Fruit fly (Drosophila melanogaster) whole organism, embryonic: ENCODE results near the gene cnir.

Source experiments
- Awh ChIP-seq: fragments of 200-800 bp; sonication (Bioruptor generic); IDR thresholded peaks from 2 replicates; pipeline ENCODE4, ENCODE4 v1.3.6; 2022; ENCODE audit warnings: missing biosample characterization, missing genetic modification characterization
- CG10654 ChIP-seq: fragments of 200-800 bp; sonication (Bioruptor generic); optimal IDR thresholded peaks from 2 replicates; lab custom pipeline; 2016; ENCODE audit warnings: missing biosample characterization, missing genetic modification characterization
- CG12236 ChIP-seq: fragments of 200-800 bp; sonication (Bioruptor generic); optimal IDR thresholded peaks from 2 replicates; lab custom pipeline; 2016; ENCODE audit warnings: missing biosample characterization, missing genetic modification characterization
- CG15696 ChIP-seq: fragments of 200-800 bp; sonication (Bioruptor generic); optimal IDR thresholded peaks from 2 replicates; lab custom pipeline; 2019; ENCODE audit warnings: missing biosample characterization, mild to moderate bottlenecking, missing genetic modification characterization, moderate library complexity
- CG16779 ChIP-seq: fragments of 200-800 bp; sonication (Bioruptor generic); IDR thresholded peaks from 2 replicates; pipeline ENCODE4 v1.3.6; 2022; ENCODE audit warnings: missing biosample characterization, missing genetic modification characterization
- CG16815 ChIP-seq: fragments of 200-800 bp; sonication (Bioruptor generic); optimal IDR thresholded peaks from 3 replicates; lab custom pipeline; 2017; ENCODE audit warnings: missing biosample characterization, mild to moderate bottlenecking, missing genetic modification characterization
- CG17328 ChIP-seq: fragments of 200-800 bp; sonication (Bioruptor generic); IDR thresholded peaks from 2 replicates; pipeline ENCODE4 v1.3.6; 2022; ENCODE audit warnings: missing biosample characterization, missing genetic modification characterization
- CG18011 ChIP-seq: fragments of 200-800 bp; sonication (Bioruptor generic); optimal IDR thresholded peaks from 2 replicates; lab custom pipeline; 2017; ENCODE audit warnings: missing biosample characterization, missing genetic modification characterization, mild to moderate bottlenecking, moderate library complexity, missing genotype
- CG4854 ChIP-seq: fragments of 200-800 bp; sonication (Bioruptor generic); optimal IDR thresholded peaks from 2 replicates; lab custom pipeline; 2016; ENCODE audit warnings: missing biosample characterization, missing genetic modification characterization, inconsistent platforms
- CG6689 ChIP-seq: fragments of 200-800 bp; sonication (Bioruptor generic); IDR thresholded peaks from 2 replicates; pipeline ENCODE4 v1.3.6; 2022; ENCODE audit warnings: missing biosample characterization, missing genetic modification characterization
- CG7357 ChIP-seq: fragments of 200-800 bp; sonication (Bioruptor generic); IDR thresholded peaks from 3 replicates; pipeline ENCODE4 v1.3.6; 2022; ENCODE audit warnings: missing biosample characterization, missing genetic modification characterization
- CG7745 ChIP-seq: fragments of 200-800 bp; sonication (Bioruptor generic); optimal IDR thresholded peaks from 2 replicates; lab custom pipeline; 2018; ENCODE audit warnings: missing biosample characterization, mild to moderate bottlenecking, missing genetic modification characterization, moderate library complexity
- CG7786 ChIP-seq: fragments of 200-800 bp; sonication (Bioruptor generic); optimal IDR thresholded peaks from 2 replicates; lab custom pipeline; 2016; ENCODE audit warnings: missing biosample characterization, missing genetic modification characterization
- CG8290 ChIP-seq, 3 experiments: fragments of 200-800 bp; sonication (Bioruptor generic); optimal IDR thresholded peaks; 2 replicates each; lab custom pipeline; 2016 to 2019; ENCODE audit warnings: missing biosample characterization in 3 of 3, missing genetic modification characterization in 3 of 3, mild to moderate bottlenecking in 2 of 3, moderate library complexity in 1 of 3
- CG8388 ChIP-seq: fragments of 200-800 bp; sonication (Bioruptor generic); optimal IDR thresholded peaks from 2 replicates; lab custom pipeline; 2019; ENCODE audit warnings: missing biosample characterization, mild to moderate bottlenecking, missing genetic modification characterization, moderate library complexity
- CG9215 ChIP-seq: fragments of 200-800 bp; sonication (Bioruptor generic); IDR thresholded peaks from 2 replicates; pipeline ENCODE4 v1.3.6; 2022; ENCODE audit warnings: missing biosample characterization, missing genetic modification characterization
- Dek ChIP-seq: fragments of 200-800 bp; sonication (Bioruptor generic); optimal IDR thresholded peaks from 3 replicates; lab custom pipeline; 2019; ENCODE audit warnings: missing biosample characterization, mild to moderate bottlenecking, missing genetic modification characterization, moderate library complexity
- Dfd ChIP-seq, 2 experiments: fragments of >200 bp; optimal IDR thresholded peaks; 2 replicates each; lab custom pipeline; 2017; ENCODE audit warnings: missing biosample characterization in 2 of 2, missing genetic modification characterization in 2 of 2
- HHEX ChIP-seq: fragments of 200-800 bp; sonication (Bioruptor generic); optimal IDR thresholded peaks from 3 replicates; lab custom pipeline; 2017; ENCODE audit warnings: missing biosample characterization, mild to moderate bottlenecking, missing genetic modification characterization, missing genetic modification reagents
- HmgZ ChIP-seq: fragments of 200-800 bp; sonication (Bioruptor generic); optimal IDR thresholded peaks from 2 replicates; lab custom pipeline; 2018; ENCODE audit warnings: missing biosample characterization, mild to moderate bottlenecking, missing genetic modification characterization
- MESR4 ChIP-seq: fragments of 200-800 bp; sonication (Bioruptor generic); optimal IDR thresholded peaks from 2 replicates; lab custom pipeline; 2018; ENCODE audit warnings: missing biosample characterization, mild to moderate bottlenecking, missing genetic modification characterization, moderate library complexity
- NK7.1 ChIP-seq: fragments of 200-800 bp; sonication (Bioruptor generic); optimal IDR thresholded peaks from 3 replicates; lab custom pipeline; 2016; ENCODE audit warnings: missing biosample characterization, missing genetic modification characterization
- Pdp1 ChIP-seq, 2 experiments: fragments of 200-800 bp; sonication (Bioruptor generic); optimal IDR thresholded peaks; 3 replicates each; lab custom pipeline; 2016; ENCODE audit warnings: missing biosample characterization in 2 of 2, missing genetic modification characterization in 2 of 2, mild to moderate bottlenecking in 1 of 2, moderate library complexity in 1 of 2
- Ravus ChIP-seq: fragments of 200-800 bp; sonication (Bioruptor generic); IDR thresholded peaks from 2 replicates; pipeline ENCODE4 v1.3.6; 2022; ENCODE audit warnings: missing biosample characterization, missing genetic modification characterization
- Stat92E ChIP-seq, 3 experiments: fragments of >200 bp in 2 of 3; fragments of 200-800 bp in 1 of 3; sonication (Bioruptor generic) in 1 of 3; optimal IDR thresholded peaks; 2 replicates each; lab custom pipeline; 2017 to 2019; ENCODE audit warnings: missing biosample characterization in 3 of 3, missing genetic modification characterization in 3 of 3, mild to moderate bottlenecking in 1 of 3, moderate library complexity in 1 of 3
- abd-A ChIP-seq: fragments of 200-800 bp; sonication (Bioruptor generic); optimal IDR thresholded peaks from 3 replicates; lab custom pipeline; 2019; ENCODE audit warnings: missing biosample characterization, mild to moderate bottlenecking, missing genetic modification characterization, moderate library complexity
- br ChIP-seq: fragments of >200 bp; optimal IDR thresholded peaks from 2 replicates; lab custom pipeline; 2017
- cad ChIP-seq: fragments of >200 bp; optimal IDR thresholded peaks from 2 replicates; lab custom pipeline; 2017; ENCODE audit warnings: missing biosample characterization, missing genetic modification characterization
- chm ChIP-seq: fragments of 200-800 bp; sonication (Bioruptor generic); IDR thresholded peaks from 2 replicates; pipeline ENCODE4 v1.3.6; 2022; ENCODE audit warnings: missing biosample characterization, missing genetic modification characterization
- cwo ChIP-seq: fragments of 200-800 bp; sonication (Bioruptor generic); optimal IDR thresholded peaks from 3 replicates; lab custom pipeline; 2017; ENCODE audit warnings: missing biosample characterization, missing genetic modification characterization, mild to moderate bottlenecking, moderate library complexity, missing genetic modification reagents
- en ChIP-seq: fragments of 200-800 bp; sonication (Bioruptor generic); optimal IDR thresholded peaks from 2 replicates; lab custom pipeline; 2016; ENCODE audit warnings: missing biosample characterization, missing genetic modification characterization
- gce ChIP-seq: fragments of 200-800 bp; sonication (Bioruptor generic); IDR thresholded peaks from 3 replicates; pipeline ENCODE4 v1.3.6; 2022; ENCODE audit warnings: missing biosample characterization, missing genetic modification characterization
- ham ChIP-seq: fragments of 200-800 bp; sonication (Bioruptor generic); IDR thresholded peaks from 2 replicates; pipeline ENCODE4 v1.3.6; 2022; ENCODE audit warnings: missing biosample characterization, missing genetic modification characterization
- hkb ChIP-seq, 2 experiments: fragments of 200-800 bp in 1 of 2; fragments of >200 bp in 1 of 2; sonication (Bioruptor generic) in 1 of 2; IDR thresholded peaks in 1 of 2; optimal IDR thresholded peaks in 1 of 2; 2 replicates each; pipeline versions ENCODE4 v1.3.6 to Lab custom; 2017 to 2022; ENCODE audit warnings: missing biosample characterization in 1 of 2, missing genetic modification characterization in 1 of 2
- kah ChIP-seq: fragments of 200-800 bp; sonication (Bioruptor generic); optimal IDR thresholded peaks from 2 replicates; lab custom pipeline; 2018; ENCODE audit warnings: missing biosample characterization, mild to moderate bottlenecking, missing genetic modification characterization
- knrl ChIP-seq: fragments of 200-800 bp; sonication (Bioruptor generic); IDR thresholded peaks from 3 replicates; pipeline ENCODE4 v1.3.6; 2022; ENCODE audit warnings: missing biosample characterization, missing genetic modification characterization; ENCODE audit not compliant: partially characterized antibody
- mam ChIP-seq: fragments of 200-800 bp; sonication (Bioruptor generic); optimal IDR thresholded peaks from 3 replicates; lab custom pipeline; 2016; ENCODE audit warnings: missing biosample characterization, missing genetic modification characterization
- mld ChIP-seq: fragments of 200-800 bp; sonication (Bioruptor generic); IDR thresholded peaks from 3 replicates; pipeline ENCODE4 v1.3.6; 2022; ENCODE audit warnings: missing biosample characterization, missing genetic modification characterization; ENCODE audit not compliant: partially characterized antibody
- nerfin-2 ChIP-seq: fragments of 200-800 bp; sonication (Bioruptor generic); IDR thresholded peaks from 2 replicates; pipeline ENCODE4 v1.3.6; 2022; ENCODE audit warnings: missing biosample characterization, missing genetic modification characterization; ENCODE audit not compliant: partially characterized antibody
- otp ChIP-seq: fragments of 200-800 bp; sonication (Bioruptor generic); IDR thresholded peaks from 3 replicates; pipeline ENCODE4, ENCODE4 v1.3.6; 2022; ENCODE audit warnings: missing biosample characterization, missing genetic modification characterization
- p53 ChIP-seq: fragments of 200-800 bp; sonication (Bioruptor generic); optimal IDR thresholded peaks from 2 replicates; lab custom pipeline; 2016; ENCODE audit warnings: missing biosample characterization, missing genetic modification characterization
- pzg ChIP-seq: fragments of 200-800 bp; sonication (Bioruptor generic); optimal IDR thresholded peaks from 3 replicates; lab custom pipeline; 2018; ENCODE audit warnings: missing biosample characterization, mild to moderate bottlenecking, missing genetic modification characterization, moderate library complexity
- schlank ChIP-seq: fragments of 200-800 bp; sonication (Bioruptor generic); optimal IDR thresholded peaks from 2 replicates; lab custom pipeline; 2018; ENCODE audit warnings: missing biosample characterization, mild to moderate bottlenecking, missing genetic modification characterization
- scrt ChIP-seq: fragments of 200-800 bp; sonication (Bioruptor generic); optimal IDR thresholded peaks from 2 replicates; lab custom pipeline; 2018; ENCODE audit warnings: missing biosample characterization, mild to moderate bottlenecking, missing genetic modification characterization, moderate library complexity
- sisA ChIP-seq: fragments of 200-800 bp; sonication (Bioruptor generic); IDR thresholded peaks from 2 replicates; pipeline ENCODE4 v1.3.6; 2022; ENCODE audit warnings: missing biosample characterization, missing genetic modification characterization
- sna ChIP-seq: fragments of 200-800 bp; sonication (Bioruptor generic); IDR thresholded peaks from 2 replicates; pipeline ENCODE4 v1.3.6; 2022; ENCODE audit warnings: missing biosample characterization, missing genetic modification characterization; ENCODE audit not compliant: partially characterized antibody
- tgo ChIP-seq: fragments of 200-800 bp; sonication (Bioruptor generic); IDR thresholded peaks from 3 replicates; pipeline ENCODE4 v1.3.6; 2022; ENCODE audit warnings: missing biosample characterization, missing genetic modification characterization
- tx ChIP-seq: fragments of 200-800 bp; sonication (Bioruptor generic); optimal IDR thresholded peaks from 2 replicates; lab custom pipeline; 2016; ENCODE audit warnings: missing biosample characterization, missing genetic modification characterization
- vnd ChIP-seq: fragments of 200-800 bp; sonication (Bioruptor generic); IDR thresholded peaks from 3 replicates; pipeline ENCODE4 v1.3.6; 2022; ENCODE audit warnings: missing biosample characterization, missing genetic modification characterization; ENCODE audit not compliant: partially characterized antibody

The cnir gene

DNA sequence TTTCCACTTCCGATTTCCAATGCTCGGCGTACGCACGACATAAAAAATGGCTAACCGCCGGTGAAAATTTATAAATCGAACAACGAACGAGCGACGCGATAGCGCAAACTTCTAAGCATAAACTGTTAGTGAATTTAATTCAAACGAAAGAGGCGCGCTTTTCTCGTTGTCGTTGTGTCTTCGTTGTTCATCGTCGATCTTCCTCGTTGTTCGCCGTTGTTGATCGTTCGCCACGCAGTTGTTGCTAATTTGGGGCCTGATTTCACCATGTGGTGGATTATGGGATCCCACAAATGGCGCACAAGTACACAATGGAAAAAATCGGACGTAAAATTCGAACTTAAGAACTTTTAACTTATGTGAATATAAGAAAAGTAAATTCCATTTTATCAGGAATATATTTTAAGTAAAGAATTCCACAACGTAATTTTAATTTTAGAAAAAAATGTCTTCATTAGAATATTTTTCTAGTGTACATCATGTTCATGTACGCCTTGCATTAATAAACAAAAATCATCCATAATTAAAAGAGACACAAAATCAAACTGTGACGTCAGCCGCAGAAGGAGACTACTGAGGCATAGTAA, 46.8 kb upstream of the cnir start (continued):
- TF ChIP-seq Stat92E (GFP tag; optimal IDR thresholded peaks at IDR 0.05; lab: Kevin White, UChicago): no peak
- peak; percentile 50 for TF ChIP-seq scrt (GFP tag; lab: Kevin White, UChicago)
- peak; percentile 76 for TF ChIP-seq cwo (GFP tag; lab: Kevin White, UChicago)
- TF ChIP-seq gce: peak; percentile 46; the same call in 1 of the 3 replicates
- TF ChIP-seq chm (GFP tag; lab: Robert Waterston, UW): no peak
- TF ChIP-seq CG15696 (tag; lab: Kevin White, UChicago): peak; percentile 5
- no peak for TF ChIP-seq Dfd (GFP tag; optimal IDR thresholded peaks at IDR 0.05; lab: Kevin White, UChicago)
- TF ChIP-seq CG16779 (GFP tag; lab: Robert Waterston, UW): no peak
- peak; percentile 40 for TF ChIP-seq CG7786 (GFP tag; lab: Kevin White, UChicago)
- TF ChIP-seq otp (GFP tag; lab: Robert Waterston, UW): no peak
- TF ChIP-seq CG17328 (GFP tag; lab: Robert Waterston, UW): peak; percentile 39; the same call in 1 of the 2 replicates
- peak; percentile 18 for TF ChIP-seq tx (GFP tag; lab: Kevin White, UChicago)
- peak; percentile 19 for TF ChIP-seq CG16815 (GFP tag; lab: Kevin White, UChicago)
- peak; percentile 56; the same call in 2 of the 3 replicates for TF ChIP-seq CG7357 (GFP tag; lab: Robert Waterston, UW)
- TF ChIP-seq CG8290 (GFP tag; optimal IDR thresholded peaks at IDR 0.05; lab: Kevin White, UChicago): no peak
- no peak for TF ChIP-seq CG8290 (tag; optimal IDR thresholded peaks at IDR 0.05; lab: Kevin White, UChicago)
- no peak for TF ChIP-seq cad
- no peak for TF ChIP-seq CG7745 (tag; lab: Kevin White, UChicago)
- TF ChIP-seq mam (GFP tag; lab: Kevin White, UChicago): peak; percentile 65
- no peak for TF ChIP-seq p53 (GFP tag; lab: Kevin White, UChicago)
- TF ChIP-seq Dek (tag; lab: Kevin White, UChicago): peak; percentile 69
- TF ChIP-seq kah (GFP tag; lab: Kevin White, UChicago): peak; percentile 40
- TF ChIP-seq CG8388 (GFP tag; lab: Kevin White, UChicago): peak; percentile 49
- TF ChIP-seq MESR4: no peak
- peak; percentile 27 to 43 for TF ChIP-seq Pdp1 (GFP tag; optimal IDR thresholded peaks at IDR 0.05; lab: Kevin White, UChicago)
- peak; percentile 44 for TF ChIP-seq CG4854 (GFP tag; lab: Kevin White, UChicago)
- peak; percentile 52; the same call in 1 of the 2 replicates for TF ChIP-seq CG9215 (GFP tag; lab: Robert Waterston, UW)
- peak; percentile 59; the same call in 1 of the 2 replicates for TF ChIP-seq CG6689 (GFP tag; lab: Robert Waterston, UW)
- no peak for TF ChIP-seq br (lab: Kevin White, UChicago)
- TF ChIP-seq vnd (GFP tag; lab: Robert Waterston, UW): no peak
- TF ChIP-seq sna (GFP tag; lab: Robert Waterston, UW): no peak
- peak; percentile 31 for TF ChIP-seq Ravus (GFP tag; lab: Robert Waterston, UW)
- no peak for TF ChIP-seq pzg (GFP tag; lab: Kevin White, UChicago)
- TF ChIP-seq sisA (GFP tag; lab: Robert Waterston, UW): peak; percentile 51
- no peak for TF ChIP-seq abd-A (tag; lab: Kevin White, UChicago)
- no peak for TF ChIP-seq knrl
- TF ChIP-seq tgo (GFP tag; lab: Robert Waterston, UW): peak; percentile 73
- TF ChIP-seq hkb (optimal IDR thresholded peaks at IDR 0.05; lab: Kevin White, UChicago): no peak
- TF ChIP-seq hkb (GFP tag; IDR thresholded peaks at IDR 0.05; lab: Robert Waterston, UW): peak; percentile 80; the same call in 1 of the 2 replicates
- TF ChIP-seq CG12236 (GFP tag; lab: Kevin White, UChicago): no peak
- TF ChIP-seq HmgZ (tag; lab: Kevin White, UChicago): peak; percentile 71
- TF ChIP-seq mld (GFP tag; lab: Robert Waterston, UW): no peak
- TF ChIP-seq CG18011: peak; percentile 33
- TF ChIP-seq NK7.1 (GFP tag; lab: Kevin White, UChicago): peak; percentile 38
- peak; percentile 38 for TF ChIP-seq CG10654 (GFP tag; lab: Kevin White, UChicago)
- TF ChIP-seq Awh (GFP tag; lab: Robert Waterston, UW): no peak
- no peak for TF ChIP-seq ham
- no peak for TF ChIP-seq en
- no peak for TF ChIP-seq nerfin-2 (GFP tag; lab: Robert Waterston, UW)
- TF ChIP-seq schlank (tag; lab: Kevin White, UChicago): no peak
- peak; percentile 66 for TF ChIP-seq HHEX (GFP tag; lab: Kevin White, UChicago)
